Worm (Caenorhabditis elegans) whole organism, L2 larva: Measurements from ENCODE around the gene mrps-12.

ENCODE experiments used
- F13H6.1 ChIP-seq: sonication (generic microtip); optimal IDR thresholded peaks from 2 replicates; lab custom pipeline; 2016; ENCODE audit warnings: missing genetic modification characterization, missing compliant biosample characterization
- skn-1 ChIP-seq: sonication (generic microtip); optimal IDR thresholded peaks from 2 replicates; lab custom pipeline; 2017; ENCODE audit warnings: missing biosample characterization, missing genetic modification characterization
- ztf-11 ChIP-seq: sonication (generic microtip); optimal IDR thresholded peaks from 2 replicates; lab custom pipeline; 2017; ENCODE audit warnings: missing biosample characterization, missing genetic modification characterization

ce11 chrV:20826618-20827017, 11.3 kb upstream of the mrps-12 start:
- TF ChIP-seq ztf-11 (tag; lab: Kevin White, UChicago) (no peak), F13H6.1 (tag; lab: Kevin White, UChicago) (no peak), skn-1 (tag; lab: Kevin White, UChicago) (no peak)
